Worm (Caenorhabditis elegans) whole organism, L3 larva: ENCODE results near the gene bgal-1.

Experiments
- R02D3.7 ChIP-seq: fragments of 150-350 bp; optimal IDR thresholded peaks from 2 replicates; lab custom pipeline; 2014; ENCODE audit warnings: missing biosample characterization, missing genetic modification characterization
- ceh-9 ChIP-seq: sonication (generic microtip); optimal IDR thresholded peaks from 2 replicates; lab custom pipeline; 2018; ENCODE audit warnings: missing biosample characterization, missing genetic modification characterization
- egl-27 ChIP-seq: sonication (generic microtip); optimal IDR thresholded peaks from 4 replicates; lab custom pipeline; 2017; ENCODE audit warnings: missing biosample characterization, missing genetic modification reagents, missing genetic modification characterization
- jun-1 ChIP-seq: fragments of 150-350 bp; optimal IDR thresholded peaks from 2 replicates; lab custom pipeline; 2014; ENCODE audit warnings: missing biosample characterization, missing genetic modification reagents, missing genetic modification characterization
- lin-39 ChIP-seq: fragments of 150-350 bp; optimal IDR thresholded peaks from 2 replicates; lab custom pipeline; 2018; ENCODE audit warnings: missing biosample characterization, missing genetic modification reagents, missing genetic modification characterization
- nhr-11 ChIP-seq: fragments of 150-350 bp; optimal IDR thresholded peaks from 2 replicates; lab custom pipeline; 2014; ENCODE audit warnings: missing biosample characterization, missing genetic modification characterization
- nhr-76 ChIP-seq: fragments of 150-350 bp; sonication (generic microtip); optimal IDR thresholded peaks from 5 replicates; lab custom pipeline; 2014; ENCODE audit warnings: missing biosample characterization, missing genetic modification characterization
- unc-39 ChIP-seq: sonication (generic microtip); optimal IDR thresholded peaks from 4 replicates; lab custom pipeline; 2017; ENCODE audit warnings: missing biosample characterization, missing genetic modification characterization
- unc-62 ChIP-seq: fragments of 150-350 bp; sonication (generic microtip); optimal IDR thresholded peaks from 4 replicates; lab custom pipeline; 2014; ENCODE audit warnings: missing biosample characterization, missing genetic modification reagents, missing genetic modification characterization

- TF ChIP-seq unc-39 (no peak), R02D3.7 (tag; lab: Kevin White, UChicago) (no peak), nhr-76 (tag; lab: Kevin White, UChicago) (no peak), lin-39 (tag; lab: Kevin White, UChicago) (no peak), nhr-11 (no peak), jun-1 (no peak), egl-27 (tag; lab: Kevin White, UChicago) (no peak), ceh-9 (tag; lab: Kevin White, UChicago) (no peak), unc-62 (GFP tag; lab: Kevin White, UChicago) (no peak)
These were observed 27.7 kb downstream of the bgal-1 start for ce11 chrV:11198094-11198493.
